Fruit fly (Drosophila melanogaster) Kc167 (cell line): Measurements from ENCODE around the gene CG6683.

Source experiments
- Myc ChIP-seq: fragments of >200 bp; optimal IDR thresholded peaks from 2 replicates; lab custom pipeline; 2017; ENCODE audit warnings: missing external identifiers
- Sin3A ChIP-seq: fragments of >200 bp; optimal IDR thresholded peaks from 2 replicates; lab custom pipeline; 2018; ENCODE audit warnings: missing external identifiers
- h ChIP-seq: fragments of >200 bp; optimal IDR thresholded peaks from 3 replicates; lab custom pipeline; 2018; ENCODE audit warnings: missing external identifiers
- insv ChIP-seq: fragments of >200 bp; optimal IDR thresholded peaks from 3 replicates; lab custom pipeline; 2018; ENCODE audit warnings: missing external identifiers
- psq ChIP-seq: fragments of >200 bp; optimal IDR thresholded peaks from 2 replicates; lab custom pipeline; 2017; ENCODE audit warnings: missing external identifiers
- ttk ChIP-seq: sonication (Bioruptor generic); optimal IDR thresholded peaks from 2 replicates; lab custom pipeline; 2017; ENCODE audit warnings: missing external identifiers

CG6683 gene

dm6 chr3L:8525691-8526421, 11.1 kb upstream of the CG6683 start:
- TF ChIP-seq insv (lab: Kevin White, UChicago) (no peak), h (lab: Kevin White, UChicago) (no peak), psq (no peak), Myc (no peak), ttk (lab: Kevin White, UChicago) (no peak), Sin3A (lab: Kevin White, UChicago) (no peak)

- TF ChIP-seq ttk (lab: Kevin White, UChicago) (no peak), psq (no peak), Myc (no peak), h (lab: Kevin White, UChicago) (no peak), Sin3A (lab: Kevin White, UChicago) (no peak), insv (lab: Kevin White, UChicago) (no peak)
These were observed 10.3 kb upstream of the CG6683 start, which contains the start of the genes GstO1 and foi for dm6 chr3L:8524816-8525625. GstO1 (minus strand) TSS chr3L:8524866. foi (plus strand) TSS chr3L:8525244.

DNA sequence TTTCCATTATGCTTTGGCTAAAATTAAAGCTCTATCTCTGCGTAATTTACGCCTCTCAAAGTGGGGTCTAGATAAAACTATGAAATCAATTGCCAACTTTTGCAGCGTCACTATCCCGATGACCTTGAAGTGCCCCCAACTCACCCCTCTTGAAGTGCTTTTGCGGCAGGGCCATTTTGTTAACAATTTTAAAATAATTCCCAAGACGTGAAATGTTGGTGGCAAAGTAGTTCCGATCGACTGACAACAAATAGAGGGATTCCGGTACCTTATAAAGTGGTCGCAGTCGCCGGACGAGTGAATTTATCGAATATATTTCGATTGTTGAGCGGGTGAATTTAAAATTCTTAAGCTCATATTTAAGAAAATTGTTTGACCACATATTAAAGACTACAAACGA, 8.5 kb upstream of the CG6683 start, which contains the start of gene GstO2:
TSS of gene GstO2 (minus strand) at position 245 of the 400 bp plus-strand sequence.
- TF ChIP-seq Sin3A (lab: Kevin White, UChicago) (no peak), psq (no peak), insv (lab: Kevin White, UChicago) (no peak), ttk (lab: Kevin White, UChicago) (no peak)

DNA sequence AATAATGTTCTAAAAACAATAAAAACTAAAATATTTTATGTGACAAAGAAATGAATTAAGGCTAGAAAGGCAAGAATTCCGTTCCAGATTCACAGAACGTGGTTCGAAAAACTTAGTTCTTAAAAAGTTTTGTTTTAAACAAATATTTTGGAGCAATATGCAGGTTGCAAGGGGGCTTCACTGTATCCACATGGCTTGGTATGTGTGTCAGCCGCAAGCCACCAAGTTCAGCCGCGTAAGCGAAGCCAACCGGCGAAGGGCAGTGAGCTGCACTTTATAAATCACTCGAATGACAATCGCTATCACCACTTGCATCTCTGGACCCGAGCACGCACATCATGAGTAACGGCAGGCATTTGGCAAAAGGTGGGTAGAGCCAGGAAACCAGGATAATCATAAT, 5.5 kb upstream of the CG6683 start, which contains the start of gene se:
TSS of gene se (plus strand) at position 301 of the 400 bp plus-strand sequence.
- TF ChIP-seq Myc (no peak), psq (no peak), h (lab: Kevin White, UChicago) (no peak), ttk (lab: Kevin White, UChicago) (no peak), insv (lab: Kevin White, UChicago) (no peak), Sin3A (lab: Kevin White, UChicago) (no peak)

DNA sequence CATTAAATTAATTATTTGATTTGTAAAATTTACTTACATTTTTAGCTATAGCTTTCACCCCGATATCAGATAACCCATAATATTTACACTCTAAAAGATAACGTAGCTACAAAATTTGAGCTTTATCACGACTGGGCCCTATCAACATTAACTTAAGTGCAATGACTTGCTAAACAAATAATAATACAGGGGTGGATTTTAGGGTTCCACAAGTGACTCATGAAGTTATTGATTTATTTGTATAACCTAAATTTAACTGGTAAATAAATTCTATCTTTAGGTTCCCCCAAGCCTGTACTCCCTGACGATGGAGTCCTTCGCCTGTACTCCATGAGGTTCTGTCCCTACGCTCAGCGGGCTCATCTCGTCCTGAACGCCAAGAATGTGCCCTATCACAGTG, 4.5 kb upstream of the CG6683 start:
- TF ChIP-seq insv (lab: Kevin White, UChicago) (no peak), psq (no peak), ttk (lab: Kevin White, UChicago) (no peak), Sin3A (lab: Kevin White, UChicago) (no peak), h (lab: Kevin White, UChicago) (no peak), Myc (no peak)

DNA sequence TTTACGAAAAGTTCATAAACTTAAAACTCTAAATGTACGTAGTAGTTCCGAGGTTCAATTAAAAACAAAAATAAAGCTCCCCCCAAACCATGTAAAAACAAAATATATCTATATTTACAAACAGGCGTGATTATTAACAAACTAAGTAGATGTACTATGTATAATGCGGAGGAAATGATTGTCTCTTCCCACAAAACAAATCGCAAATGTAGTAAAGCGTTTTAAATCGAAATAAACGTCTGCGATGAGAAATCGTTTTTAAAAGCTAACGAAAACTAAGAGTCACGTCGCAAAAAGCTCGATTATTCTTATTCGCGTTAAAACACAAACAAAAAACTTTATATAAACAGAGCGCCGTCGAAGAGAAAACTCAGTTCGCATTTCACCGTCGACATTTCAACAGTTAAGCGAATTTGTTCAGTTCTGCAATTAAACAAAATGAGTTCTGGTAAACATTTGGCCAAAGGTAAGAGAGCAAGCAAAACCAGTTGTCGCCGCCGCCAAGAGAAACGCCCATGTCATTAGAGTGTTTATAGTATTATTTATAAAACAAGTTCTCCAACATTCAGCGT, 3.9 kb upstream of the CG6683 start, which contains the start of gene GstO3:
TSS of gene GstO3 (plus strand) at position 370 of the 572 bp plus-strand sequence.
- TF ChIP-seq ttk (lab: Kevin White, UChicago) (no peak), h (lab: Kevin White, UChicago) (no peak), Myc (no peak), psq (no peak), insv (lab: Kevin White, UChicago) (no peak), Sin3A (lab: Kevin White, UChicago) (no peak)

DNA sequence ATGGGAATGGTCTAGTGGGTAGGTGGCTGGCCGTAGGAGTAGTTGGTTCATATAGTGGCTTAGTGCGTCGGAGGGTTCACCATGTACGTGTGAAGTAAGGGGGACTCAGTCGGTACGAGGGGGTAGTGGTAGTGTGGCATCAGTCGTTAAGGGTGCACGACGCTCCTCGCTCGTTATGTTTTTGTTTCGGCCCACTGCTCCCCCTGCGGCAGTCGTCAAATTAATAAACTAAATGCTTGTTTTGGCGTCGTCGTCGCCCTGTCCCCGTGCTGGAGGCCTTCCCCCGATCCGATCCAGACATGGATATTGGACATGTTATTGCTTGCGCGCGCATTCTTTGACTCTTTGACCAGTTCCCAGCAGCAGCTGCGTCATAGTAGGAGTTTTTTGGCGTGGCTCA, 1.5 kb downstream of the CG6683 start:
- TF ChIP-seq Sin3A (lab: Kevin White, UChicago) (no peak), psq (no peak)

DNA sequence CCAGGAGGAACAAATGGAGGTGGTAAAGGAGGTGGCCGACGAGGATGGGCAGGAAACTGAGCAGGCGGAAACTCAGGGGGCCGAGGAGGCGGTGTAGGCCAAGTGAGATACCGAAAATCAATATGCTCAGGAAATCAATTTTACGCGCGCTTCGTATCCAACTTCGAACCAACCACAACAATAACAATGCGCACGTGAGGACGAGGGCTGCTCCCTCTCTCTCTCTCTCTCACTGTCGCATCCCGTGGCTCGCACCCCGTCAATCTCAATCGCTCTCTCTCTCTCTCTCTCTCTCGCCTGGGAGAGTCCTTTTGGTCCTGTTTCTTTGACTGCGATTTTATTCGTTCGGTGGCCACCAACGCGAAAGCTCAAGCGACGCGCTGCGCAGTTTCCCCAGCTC, 2.3 kb downstream of the CG6683 start, which contains the start of gene CG6765:
TSS of gene CG6765 (plus strand) at position 340 of the 400 bp plus-strand sequence.
- no peak for TF ChIP-seq Myc
- TF ChIP-seq insv (lab: Kevin White, UChicago), result no peak
- no peak for TF ChIP-seq h (lab: Kevin White, UChicago)

dm6 chr3L:8509567-8510109, 5.1 kb downstream of the CG6683 start, which contains the start of the genes ZC3H3 and Pus7:
ZC3H3 (minus strand) TSS chr3L:8509763.
Pus7 (plus strand) TSS chr3L:8510003.
- TF ChIP-seq ttk (lab: Kevin White, UChicago) (no peak), Sin3A (lab: Kevin White, UChicago) (no peak), insv (lab: Kevin White, UChicago) (no peak), Myc (no peak), psq (no peak), h (lab: Kevin White, UChicago) (no peak)

- TF ChIP-seq h (lab: Kevin White, UChicago), result no peak
- TF ChIP-seq insv (lab: Kevin White, UChicago), result no peak
- no peak for TF ChIP-seq Myc
- TF ChIP-seq ttk (lab: Kevin White, UChicago), result no peak
- no peak for TF ChIP-seq Sin3A (lab: Kevin White, UChicago)
- no peak for TF ChIP-seq psq
These were observed 7.7 kb downstream of the CG6683 start, which contains the start of gene CG43163 for dm6 chr3L:8506975-8507441. CG43163 (minus strand) TSS chr3L:8507146.

DNA sequence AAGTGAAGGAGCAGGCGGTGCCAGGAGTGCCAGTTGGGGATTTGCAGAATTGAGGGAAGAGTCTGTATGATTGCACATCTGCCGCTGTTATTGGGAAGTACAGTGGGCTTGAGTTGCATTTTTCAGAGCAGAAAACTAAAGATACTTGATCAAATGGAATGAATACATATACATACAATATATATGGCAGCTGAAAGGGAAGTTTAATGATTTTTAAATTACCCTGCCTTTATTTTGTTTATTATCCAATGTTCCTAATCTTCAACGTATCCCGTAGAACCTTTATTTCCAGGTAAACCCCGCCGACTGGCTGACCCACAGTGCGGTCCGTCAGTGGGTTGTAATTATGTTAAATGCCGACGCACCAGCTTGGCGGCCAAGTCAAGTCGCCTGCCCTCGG, 33.8 kb downstream of the CG6683 start:
- TF ChIP-seq h (lab: Kevin White, UChicago), result no peak
- no peak for TF ChIP-seq psq
- no peak for TF ChIP-seq Sin3A (lab: Kevin White, UChicago)
- TF ChIP-seq insv (lab: Kevin White, UChicago), result no peak
- TF ChIP-seq ttk (lab: Kevin White, UChicago), result no peak
- TF ChIP-seq Myc, result no peak
